Fruit fly (Drosophila melanogaster) whole organism, adult: ENCODE results near the gene Pex14.
A peak's percentile ranks its signal among the peaks of the same experiment; 100 is the strongest.

ENCODE experiments used
- CG11617 ChIP-seq: fragments of 200-800 bp; sonication (Bioruptor generic); optimal IDR thresholded peaks from 2 replicates; lab custom pipeline; 2017; ENCODE audit warnings: mild to moderate bottlenecking, missing biosample characterization, missing genetic modification reagents, missing genetic modification characterization
- CG12768 ChIP-seq: fragments of 200-800 bp; sonication (Bioruptor generic); optimal IDR thresholded peaks from 2 replicates; lab custom pipeline; 2017; ENCODE audit warnings: missing biosample characterization, missing genetic modification characterization, mild to moderate bottlenecking, moderate library complexity, missing genetic modification reagents
- CG14711 ChIP-seq: fragments of 200-800 bp; sonication (Bioruptor generic); optimal IDR thresholded peaks from 2 replicates; lab custom pipeline; 2018; ENCODE audit warnings: missing biosample characterization, mild to moderate bottlenecking, missing genetic modification characterization, moderate library complexity
- CG1620 ChIP-seq: fragments of 200-800 bp; sonication (Bioruptor generic); optimal IDR thresholded peaks from 2 replicates; lab custom pipeline; 2016; ENCODE audit warnings: missing biosample characterization, missing genetic modification characterization
- CG33017 ChIP-seq: fragments of 200-800 bp; sonication (Bioruptor generic); optimal IDR thresholded peaks from 2 replicates; lab custom pipeline; 2018; ENCODE audit warnings: missing biosample characterization, mild to moderate bottlenecking, missing genetic modification characterization, moderate library complexity
- CG7045 ChIP-seq: fragments of 200-800 bp; sonication (Bioruptor generic); optimal IDR thresholded peaks from 2 replicates; lab custom pipeline; 2017; ENCODE audit warnings: missing biosample characterization, mild to moderate bottlenecking, missing genetic modification characterization
- CG7101 ChIP-seq: fragments of 200-800 bp; sonication (Bioruptor generic); optimal IDR thresholded peaks from 2 replicates; lab custom pipeline; 2018; ENCODE audit warnings: missing biosample characterization, mild to moderate bottlenecking, missing genetic modification characterization, moderate library complexity
- bab1 ChIP-seq: fragments of 200-800 bp; sonication (Bioruptor generic); optimal IDR thresholded peaks from 3 replicates; lab custom pipeline; 2019; ENCODE audit warnings: missing biosample characterization, mild to moderate bottlenecking, missing genetic modification characterization, moderate library complexity
- cic ChIP-seq: fragments of 200-800 bp; sonication (Bioruptor generic); optimal IDR thresholded peaks from 2 replicates; lab custom pipeline; 2017; ENCODE audit warnings: missing biosample characterization, mild to moderate bottlenecking, missing genetic modification characterization, moderate library complexity
- cnc ChIP-seq, 2 experiments: fragments of >200 bp; optimal IDR thresholded peaks; 2 replicates each; lab custom pipeline; 2017
- kay ChIP-seq: fragments of 200-800 bp; sonication (Bioruptor generic); peaks from one replicate; lab custom pipeline; 2016; ENCODE audit warnings: missing biosample characterization, missing genetic modification characterization, borderline replicate concordance
- ovo ChIP-seq: fragments of 200-800 bp; sonication (Bioruptor generic); optimal IDR thresholded peaks from 2 replicates; lab custom pipeline; 2016; ENCODE audit warnings: missing biosample characterization, missing genetic modification characterization
- pad ChIP-seq: fragments of 200-800 bp; sonication (Bioruptor generic); optimal IDR thresholded peaks from 3 replicates; lab custom pipeline; 2017; ENCODE audit warnings: missing biosample characterization, missing genetic modification characterization, mild to moderate bottlenecking, moderate library complexity, missing genetic modification reagents

DNA sequence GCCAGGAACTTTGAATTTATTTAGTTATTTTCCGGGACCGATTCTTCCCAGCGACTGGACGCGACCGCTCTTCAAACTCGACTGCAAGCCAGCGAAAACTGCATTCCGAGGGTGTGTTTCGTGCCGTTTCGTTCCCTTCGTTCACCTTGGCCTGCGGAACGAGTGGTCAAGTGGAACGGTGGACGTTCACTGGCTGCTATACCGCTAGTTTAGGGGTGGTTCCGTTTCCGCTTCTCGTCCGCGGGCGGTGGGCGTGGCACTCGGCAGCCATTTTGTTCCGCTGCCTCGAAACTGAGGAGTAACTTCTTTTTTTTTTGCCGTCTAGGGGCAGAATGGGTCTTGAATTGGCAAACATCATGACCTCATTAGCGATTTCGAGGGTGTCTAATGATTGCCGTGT lies 14.1 kb downstream of the Pex14 start, which contains the start of gene Six4:
- TF ChIP-seq pad (peak; percentile 34), bab1 (GFP tag; lab: Kevin White, UChicago) (peak; percentile 43), cic (GFP tag; lab: Kevin White, UChicago) (no peak), CG11617 (peak; percentile 41), CG1620 (no peak), ovo (GFP tag; lab: Kevin White, UChicago) (peak; percentile 13), kay (no peak), CG7101 (tag; lab: Kevin White, UChicago) (peak; percentile 10), CG14711 (tag; lab: Kevin White, UChicago) (no peak), cnc (optimal IDR thresholded peaks at IDR 0.05; lab: Kevin White, UChicago) (no peak), CG12768 (no peak), CG7045 (GFP tag; lab: Kevin White, UChicago) (no peak), CG33017 (tag; lab: Kevin White, UChicago) (no peak)
